Worm (Caenorhabditis elegans) whole organism, midembryonic: ENCODE data around the gene nhr-122.

Source experiments
- T22C8.4 ChIP-seq: fragments of 200-800 bp; sonication (Bioruptor generic); IDR thresholded peaks from 2 replicates; pipeline ENCODE4 v1.3.6; 2022; ENCODE audit warnings: missing genetic modification characterization, missing compliant biosample characterization
- cog-1 ChIP-seq: sonication (generic microtip); optimal IDR thresholded peaks from 2 replicates; lab custom pipeline; 2016; ENCODE audit warnings: missing genetic modification characterization, missing compliant biosample characterization
- flt-1 ChIP-seq: fragments of 200-800 bp; sonication (Bioruptor generic); IDR thresholded peaks from 2 replicates; pipeline ENCODE4 v1.3.6; 2022; ENCODE audit warnings: missing genetic modification characterization, missing compliant biosample characterization
- klf-2 ChIP-seq: fragments of 200-800 bp; sonication (Bioruptor generic); conservative IDR thresholded peaks from 2 replicates; pipeline ENCODE4 v1.3.6; 2022; ENCODE audit warnings: missing genetic modification reagents, missing genetic modification characterization, missing compliant biosample characterization
- med-1 ChIP-seq: sonication (generic microtip); optimal IDR thresholded peaks from 2 replicates; lab custom pipeline; 2017; ENCODE audit warnings: missing genetic modification characterization, mild to moderate bottlenecking, missing compliant biosample characterization, antibody characterized with exemption, missing genetic modification reagents; ENCODE audit not compliant: insufficient read depth
- ref-1 ChIP-seq: fragments of 200-800 bp; sonication (Bioruptor generic); conservative IDR thresholded peaks from 2 replicates; pipeline ENCODE4 v1.3.6; 2022; ENCODE audit warnings: missing genetic modification reagents, missing genetic modification characterization, missing compliant biosample characterization
- tab-1 ChIP-seq: fragments of 200-800 bp; sonication (Bioruptor generic); IDR thresholded peaks from 2 replicates; pipeline ENCODE4 v1.3.6; 2022; ENCODE audit warnings: missing genetic modification characterization, missing compliant biosample characterization
- ztf-23 ChIP-seq: fragments of 200-800 bp; sonication (Bioruptor generic); IDR thresholded peaks from 2 replicates; pipeline ENCODE4 v1.3.6; 2022; ENCODE audit warnings: missing genetic modification reagents, missing genetic modification characterization, missing compliant biosample characterization
- ztf-29 ChIP-seq: fragments of 200-800 bp; sonication (Bioruptor generic); IDR thresholded peaks from 2 replicates; pipeline ENCODE4 v1.3.6; 2022; ENCODE audit warnings: missing genetic modification reagents, missing genetic modification characterization, missing compliant biosample characterization

Gene nhr-122

DNA sequence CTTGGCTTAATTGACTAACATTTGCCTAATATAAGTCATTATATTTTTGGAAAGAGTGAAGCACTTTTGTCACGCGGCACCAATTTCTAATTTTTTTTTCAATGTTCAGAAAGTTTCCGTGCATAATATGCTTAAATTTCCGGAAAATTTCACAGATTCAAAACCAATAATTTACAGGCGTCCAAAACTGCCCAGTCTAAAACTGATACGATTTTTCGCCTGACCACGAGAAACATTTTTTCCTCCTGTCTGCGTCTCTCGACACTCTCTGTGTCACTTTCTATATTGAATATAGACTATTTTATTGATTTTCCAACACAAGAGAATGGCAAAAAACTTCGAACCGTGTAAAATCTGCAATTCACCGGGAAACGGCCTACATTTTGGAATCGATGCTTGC, at the start of gene nhr-122:
nhr-122 (plus strand) TSS at position 301 of the 400 bp plus-strand sequence.
- TF ChIP-seq ztf-23 (GFP tag; lab: Robert Waterston, UW): no peak
- no peak for TF ChIP-seq ztf-29 (GFP tag; lab: Robert Waterston, UW)
- no peak for TF ChIP-seq med-1 (GFP tag; lab: Kevin White, UChicago)
- TF ChIP-seq T22C8.4 (GFP tag; lab: Robert Waterston, UW): no peak
- no peak for TF ChIP-seq klf-2 (GFP tag; lab: Robert Waterston, UW)
- no peak for TF ChIP-seq ref-1
- no peak for TF ChIP-seq flt-1
- no peak for TF ChIP-seq tab-1 (GFP tag; lab: Robert Waterston, UW)
- no peak for TF ChIP-seq cog-1 (tag; lab: Kevin White, UChicago)

- TF ChIP-seq ztf-29 (GFP tag; lab: Robert Waterston, UW): no peak
- no peak for TF ChIP-seq klf-2 (GFP tag; lab: Robert Waterston, UW)
- TF ChIP-seq med-1 (GFP tag; lab: Kevin White, UChicago): no peak
- no peak for TF ChIP-seq cog-1 (tag; lab: Kevin White, UChicago)
- TF ChIP-seq T22C8.4 (GFP tag; lab: Robert Waterston, UW): no peak
- no peak for TF ChIP-seq ztf-23 (GFP tag; lab: Robert Waterston, UW)
- TF ChIP-seq ref-1: no peak
- no peak for TF ChIP-seq tab-1 (GFP tag; lab: Robert Waterston, UW)
- TF ChIP-seq flt-1: no peak
Measured at ce11 chrIV:1565725-1566124, 48.0 kb upstream of the nhr-122 start.

ce11 chrIV:1567577-1567976, 46.1 kb upstream of the nhr-122 start:
- TF ChIP-seq flt-1: no peak
- no peak for TF ChIP-seq cog-1 (tag; lab: Kevin White, UChicago)
- no peak for TF ChIP-seq ztf-29 (GFP tag; lab: Robert Waterston, UW)
- no peak for TF ChIP-seq med-1 (GFP tag; lab: Kevin White, UChicago)
- no peak for TF ChIP-seq ztf-23 (GFP tag; lab: Robert Waterston, UW)
- no peak for TF ChIP-seq klf-2 (GFP tag; lab: Robert Waterston, UW)
- no peak for TF ChIP-seq tab-1 (GFP tag; lab: Robert Waterston, UW)
- no peak for TF ChIP-seq ref-1

ce11 chrIV:1576731-1577130, 37.0 kb upstream of the nhr-122 start, which contains the start of gene Y41D4B.14:
Gene Y41D4B.14, plus strand, starts transcription at chrIV:1577031.
- TF ChIP-seq ztf-29 (GFP tag; lab: Robert Waterston, UW): no peak
- no peak for TF ChIP-seq ztf-23 (GFP tag; lab: Robert Waterston, UW)
- no peak for TF ChIP-seq cog-1 (tag; lab: Kevin White, UChicago)
- no peak for TF ChIP-seq T22C8.4 (GFP tag; lab: Robert Waterston, UW)
- no peak for TF ChIP-seq ref-1
- no peak for TF ChIP-seq klf-2 (GFP tag; lab: Robert Waterston, UW)
- no peak for TF ChIP-seq tab-1 (GFP tag; lab: Robert Waterston, UW)
- no peak for TF ChIP-seq flt-1
- no peak for TF ChIP-seq med-1 (GFP tag; lab: Kevin White, UChicago)

DNA sequence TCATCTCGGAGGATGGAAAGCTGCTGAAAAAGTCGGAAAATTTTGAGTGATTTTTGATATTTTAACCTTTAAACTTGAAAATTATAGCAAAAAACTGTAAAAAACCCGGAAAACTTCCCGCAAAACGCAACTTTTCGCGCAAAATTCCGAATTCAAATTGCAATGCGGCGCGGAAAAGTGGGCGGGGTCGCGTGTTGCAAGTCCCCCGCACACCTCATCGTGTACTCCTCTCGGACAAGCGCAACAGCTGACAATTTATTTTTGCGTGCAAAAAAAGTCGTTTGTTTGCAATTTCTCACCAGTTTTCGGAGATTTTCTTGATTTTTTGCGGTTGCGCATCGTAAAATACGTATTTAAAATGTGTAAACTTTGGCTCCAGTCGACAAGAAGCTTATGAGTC, 17.9 kb upstream of the nhr-122 start, which contains the start of gene npp-8:
npp-8 (minus strand) TSS at position 23 of the 400 bp plus-strand sequence.
- TF ChIP-seq ztf-23 (GFP tag; lab: Robert Waterston, UW) (peak; percentile 93), klf-2 (GFP tag; lab: Robert Waterston, UW) (peak; percentile 85), ztf-29 (GFP tag; lab: Robert Waterston, UW) (no peak), cog-1 (tag; lab: Kevin White, UChicago) (peak; percentile 73), T22C8.4 (GFP tag; lab: Robert Waterston, UW) (peak; percentile 65; the same call in 1 of the 2 replicates), ref-1 (peak; percentile 67), flt-1 (peak; percentile 90), tab-1 (GFP tag; lab: Robert Waterston, UW) (peak; percentile 81), med-1 (GFP tag; lab: Kevin White, UChicago) (peak; percentile 79)

DNA sequence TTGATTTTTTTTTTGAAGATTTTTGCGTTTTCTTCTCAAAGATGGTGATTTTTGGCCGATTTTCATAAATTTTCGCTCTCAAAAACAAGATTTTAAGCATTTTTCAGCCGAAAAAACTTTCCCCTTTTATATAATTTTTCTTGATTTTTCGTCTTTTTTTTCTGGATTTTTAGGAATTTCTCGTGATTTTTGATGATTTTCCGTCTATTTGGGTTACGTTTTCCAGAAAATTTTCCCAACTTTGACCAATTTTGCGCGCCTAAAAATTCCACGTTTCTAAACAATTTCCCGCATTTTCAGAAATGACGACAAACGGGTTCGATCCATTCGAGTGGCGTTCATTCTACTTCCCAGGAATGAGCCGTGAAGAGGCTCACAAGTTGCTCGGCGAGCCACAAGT, 16.7 kb upstream of the nhr-122 start, which contains the start of gene ced-2:
ced-2 (plus strand) TSS at position 301 of the 400 bp plus-strand sequence.
- no peak for TF ChIP-seq ztf-29 (GFP tag; lab: Robert Waterston, UW)
- no peak for TF ChIP-seq klf-2 (GFP tag; lab: Robert Waterston, UW)
- TF ChIP-seq tab-1 (GFP tag; lab: Robert Waterston, UW): no peak
- no peak for TF ChIP-seq ztf-23 (GFP tag; lab: Robert Waterston, UW)
- no peak for TF ChIP-seq T22C8.4 (GFP tag; lab: Robert Waterston, UW)
- TF ChIP-seq ref-1: no peak
- TF ChIP-seq flt-1: no peak
- no peak for TF ChIP-seq med-1 (GFP tag; lab: Kevin White, UChicago)
- no peak for TF ChIP-seq cog-1 (tag; lab: Kevin White, UChicago)

- TF ChIP-seq med-1 (GFP tag; lab: Kevin White, UChicago): no peak
- TF ChIP-seq klf-2 (GFP tag; lab: Robert Waterston, UW): no peak
- TF ChIP-seq ref-1: no peak
- TF ChIP-seq tab-1 (GFP tag; lab: Robert Waterston, UW): no peak
- TF ChIP-seq T22C8.4 (GFP tag; lab: Robert Waterston, UW): no peak
- no peak for TF ChIP-seq cog-1 (tag; lab: Kevin White, UChicago)
Measured at ce11 chrIV:1600784-1601183, 12.9 kb upstream of the nhr-122 start.

DNA sequence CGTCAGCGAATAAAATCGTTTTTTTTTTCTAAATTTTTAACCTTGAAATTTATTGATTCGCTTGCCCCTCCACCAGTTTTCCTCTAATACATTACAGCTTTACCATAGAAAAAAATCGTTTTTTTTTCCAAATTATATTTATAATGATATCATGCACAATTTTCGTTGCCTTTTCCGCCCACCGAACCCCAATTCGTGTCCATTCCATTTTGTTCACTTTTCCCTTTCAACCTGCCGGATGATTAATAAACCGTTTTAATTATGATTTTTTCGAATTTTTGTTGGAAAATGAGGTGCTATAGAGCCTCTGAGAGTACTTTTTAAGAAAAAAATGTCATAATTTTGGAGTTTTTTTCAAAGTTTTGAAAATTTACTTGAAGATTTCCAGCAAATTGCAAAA, 12.3 kb upstream of the nhr-122 start, which contains the start of gene set-23:
set-23 (plus strand) TSS at position 301 of the 400 bp plus-strand sequence.
- TF ChIP-seq ztf-23 (GFP tag; lab: Robert Waterston, UW) (no peak), flt-1 (no peak), T22C8.4 (GFP tag; lab: Robert Waterston, UW) (no peak), cog-1 (tag; lab: Kevin White, UChicago) (no peak), ref-1 (no peak), klf-2 (GFP tag; lab: Robert Waterston, UW) (no peak), tab-1 (GFP tag; lab: Robert Waterston, UW) (no peak), med-1 (GFP tag; lab: Kevin White, UChicago) (no peak), ztf-29 (GFP tag; lab: Robert Waterston, UW) (no peak)

- TF ChIP-seq cog-1 (tag; lab: Kevin White, UChicago) (no peak), T22C8.4 (GFP tag; lab: Robert Waterston, UW) (peak; percentile 81)
Measured at ce11 chrIV:1602936-1603457, 10.7 kb upstream of the nhr-122 start.
